Fruit fly (Drosophila melanogaster) whole organism, prepupa: ENCODE data around the gene CG18666.

Source experiments
- CG11762 ChIP-seq: fragments of 200-800 bp; sonication (Bioruptor generic); optimal IDR thresholded peaks from 3 replicates; lab custom pipeline; 2016; ENCODE audit warnings: missing biosample characterization, missing genetic modification characterization; ENCODE audit not compliant: insufficient read depth
- CG15336 ChIP-seq: fragments of 200-800 bp; sonication (Bioruptor generic); IDR thresholded peaks from 2 replicates; pipeline ENCODE4 v1.3.6; 2022; ENCODE audit warnings: missing biosample characterization, missing genetic modification characterization
- CG3032 ChIP-seq: fragments of 200-800 bp; optimal IDR thresholded peaks from 2 replicates; lab custom pipeline; 2019; ENCODE audit warnings: missing biosample characterization, mild to moderate bottlenecking, missing genetic modification characterization, moderate library complexity
- CG4318 ChIP-seq: fragments of 200-800 bp; sonication (Bioruptor generic); optimal IDR thresholded peaks from 3 replicates; lab custom pipeline; 2017; ENCODE audit warnings: missing biosample characterization, mild to moderate bottlenecking, missing genetic modification characterization
- CG6163 ChIP-seq: fragments of 200-800 bp; sonication (Bioruptor generic); IDR thresholded peaks from 3 replicates; pipeline ENCODE4 v1.3.6; 2022; ENCODE audit warnings: missing biosample characterization, missing genetic modification characterization
- CG8119 ChIP-seq: fragments of 200-800 bp; sonication (Bioruptor generic); IDR thresholded peaks from 3 replicates; pipeline ENCODE4 v1.3.6; 2022; ENCODE audit warnings: missing biosample characterization, missing genetic modification characterization
- Gug ChIP-seq: fragments of 200-800 bp; sonication (Bioruptor generic); IDR thresholded peaks from 2 replicates; pipeline ENCODE4 v1.3.6; 2022; ENCODE audit warnings: missing biosample characterization, missing genetic modification characterization
- Lpt ChIP-seq: fragments of 200-800 bp; sonication (Bioruptor generic); optimal IDR thresholded peaks from 3 replicates; lab custom pipeline; 2016; ENCODE audit warnings: missing biosample characterization, missing genetic modification characterization
- fkh ChIP-seq: fragments of 200-800 bp; sonication (Bioruptor generic); optimal IDR thresholded peaks from 3 replicates; lab custom pipeline; 2017; ENCODE audit warnings: missing biosample characterization, mild to moderate bottlenecking, missing genetic modification characterization, moderate library complexity

dm6 chr2L:11053018-11053807 lies 18.6 kb downstream of the CG18666 start:
- TF ChIP-seq CG11762 (GFP tag; lab: Kevin White, UChicago), result peak; percentile 88
- TF ChIP-seq CG8119 (GFP tag; lab: Robert Waterston, UW), result peak; percentile 42; the same call in 2 of the 3 replicates
- peak; percentile 58 for TF ChIP-seq Lpt (GFP tag; lab: Kevin White, UChicago)
- peak; percentile 89 for TF ChIP-seq CG3032 (tag; lab: Kevin White, UChicago)
- peak; percentile 66 for TF ChIP-seq Gug (GFP tag; lab: Robert Waterston, UW)
- TF ChIP-seq CG6163 (GFP tag; lab: Robert Waterston, UW), result peak; percentile 94
- TF ChIP-seq fkh (GFP tag; lab: Kevin White, UChicago), result no peak
- TF ChIP-seq CG15336, result peak; percentile 47; the same call in 1 of the 2 replicates
- no peak for TF ChIP-seq CG4318 (GFP tag; lab: Kevin White, UChicago)
